Worm (Caenorhabditis elegans): ENCODE results near the gene gid-8.

- no peak for TF ChIP-seq elt-2 (tag; optimal IDR thresholded peaks at IDR 0.05)
- no peak for TF ChIP-seq nhr-25 (tag; optimal IDR thresholded peaks at IDR 0.05)
- no peak for TF ChIP-seq ZK546.5 (tag; optimal IDR thresholded peaks at IDR 0.05)
- TF ChIP-seq egl-27 (tag; optimal IDR thresholded peaks at IDR 0.05) = no peak
- no peak for TF ChIP-seq nhr-77 (tag; optimal IDR thresholded peaks at IDR 0.05)
- no peak for TF ChIP-seq nfya-1 (tag; optimal IDR thresholded peaks at IDR 0.05; ENCODE audit: insufficient read depth)
- no peak for TF ChIP-seq ceh-82 (tag; optimal IDR thresholded peaks at IDR 0.05)
- no peak for TF ChIP-seq fkh-10 (GFP tag; optimal IDR thresholded peaks at IDR 0.05)
- TF ChIP-seq nhr-12 (tag; optimal IDR thresholded peaks at IDR 0.05) = no peak
- no peak for TF ChIP-seq nhr-11 (tag; optimal IDR thresholded peaks at IDR 0.05)
- no peak for TF ChIP-seq tbx-2 (tag; optimal IDR thresholded peaks at IDR 0.05)
- no peak for TF ChIP-seq ceh-28 (tag; optimal IDR thresholded peaks at IDR 0.05)
These were observed 20.5 kb upstream of the gid-8 start, which contains the start of gene cnc-4 for ce11 chrV:1447079-1447478.

All from whole organism, L3 larva.